Worm (Caenorhabditis elegans) whole organism, L2 larva: ENCODE results near the gene ift-43.

ENCODE experiments used
- C34F6.9 ChIP-seq: fragments of 150-350 bp; optimal IDR thresholded peaks from 2 replicates; lab custom pipeline; 2014; ENCODE audit warnings: missing biosample characterization, missing genetic modification characterization
- F13H6.1 ChIP-seq: sonication (generic microtip); optimal IDR thresholded peaks from 2 replicates; lab custom pipeline; 2016; ENCODE audit warnings: missing genetic modification characterization, missing compliant biosample characterization
- ZK546.5 ChIP-seq: sonication (generic microtip); optimal IDR thresholded peaks from 2 replicates; lab custom pipeline; 2017; ENCODE audit warnings: missing biosample characterization, missing genetic modification characterization
- aly-2 ChIP-seq: fragments of 150-350 bp; optimal IDR thresholded peaks from 2 replicates; lab custom pipeline; 2014; ENCODE audit warnings: missing biosample characterization, missing genetic modification characterization
- ama-1 ChIP-seq: fragments of 150-350 bp; optimal IDR thresholded peaks from 2 replicates; lab custom pipeline; 2018; ENCODE audit warnings: inconsistent platforms
- blmp-1 ChIP-seq: sonication (generic microtip); optimal IDR thresholded peaks from 2 replicates; lab custom pipeline; 2017; ENCODE audit warnings: missing genetic modification characterization, mild to moderate bottlenecking, missing compliant biosample characterization, antibody characterized with exemption, moderate library complexity; ENCODE audit not compliant: insufficient read depth
- ceh-16 ChIP-seq: fragments of 150-350 bp; optimal IDR thresholded peaks from 2 replicates; lab custom pipeline; 2014; ENCODE audit warnings: missing biosample characterization, missing genetic modification characterization
- crh-2 ChIP-seq: sonication (generic microtip); optimal IDR thresholded peaks from 2 replicates; lab custom pipeline; 2017; ENCODE audit warnings: missing biosample characterization, missing genetic modification characterization
- dmd-4 ChIP-seq: sonication (generic microtip); optimal IDR thresholded peaks from 2 replicates; lab custom pipeline; 2017; ENCODE audit warnings: missing biosample characterization, missing genetic modification characterization
- egl-27 ChIP-seq: sonication (generic microtip); optimal IDR thresholded peaks from 3 replicates; lab custom pipeline; 2017; ENCODE audit warnings: missing biosample characterization, missing genetic modification reagents, missing genetic modification characterization
- elt-1 ChIP-seq: fragments of 150-350 bp; optimal IDR thresholded peaks from 2 replicates; lab custom pipeline; 2014; ENCODE audit warnings: missing biosample characterization, missing genetic modification characterization
- elt-3 ChIP-seq: sonication (generic microtip); optimal IDR thresholded peaks from 2 replicates; lab custom pipeline; 2017; ENCODE audit warnings: missing biosample characterization, missing genetic modification characterization
- fos-1 ChIP-seq: fragments of 150-350 bp; optimal IDR thresholded peaks from 2 replicates; lab custom pipeline; 2014; ENCODE audit warnings: missing biosample characterization, missing genetic modification characterization
- gmeb-1 ChIP-seq: fragments of 150-350 bp; optimal IDR thresholded peaks from 2 replicates; lab custom pipeline; 2014; ENCODE audit warnings: missing biosample characterization, missing genetic modification characterization
- lin-11 ChIP-seq: fragments of 150-350 bp; sonication (generic microtip); optimal IDR thresholded peaks from 2 replicates; lab custom pipeline; 2014; ENCODE audit warnings: missing biosample characterization, missing genetic modification characterization, inconsistent platforms, mixed read lengths
- lin-13 ChIP-seq: fragments of 150-350 bp; optimal IDR thresholded peaks from 2 replicates; lab custom pipeline; 2014; ENCODE audit warnings: missing biosample characterization, missing genetic modification reagents, missing genetic modification characterization
- lsy-2 ChIP-seq, 2 experiments: fragments of 150-350 bp in 1 of 2; sonication (generic microtip) in 1 of 2; optimal IDR thresholded peaks; 2 replicates each; lab custom pipeline; 2014 to 2017; ENCODE audit warnings: missing biosample characterization in 2 of 2, missing genetic modification characterization in 2 of 2
- mab-5 ChIP-seq: fragments of 150-350 bp; optimal IDR thresholded peaks from 2 replicates; lab custom pipeline; 2014; ENCODE audit warnings: missing biosample characterization, missing genetic modification characterization
- mbf-1 ChIP-seq: sonication (generic microtip); optimal IDR thresholded peaks from 2 replicates; lab custom pipeline; 2017; ENCODE audit warnings: missing biosample characterization, missing genetic modification characterization
- mdl-1 ChIP-seq, 2 experiments: fragments of 150-350 bp in 1 of 2; sonication (generic microtip) in 1 of 2; optimal IDR thresholded peaks; 2 replicates each; lab custom pipeline; 2017; ENCODE audit warnings: missing biosample characterization in 2 of 2, missing genetic modification characterization in 2 of 2
- nhr-10 ChIP-seq: sonication (generic microtip); optimal IDR thresholded peaks from 2 replicates; lab custom pipeline; 2017; ENCODE audit warnings: missing biosample characterization, missing genetic modification characterization
- nhr-129 ChIP-seq: fragments of 150-350 bp; optimal IDR thresholded peaks from 2 replicates; lab custom pipeline; 2014; ENCODE audit warnings: missing biosample characterization, missing genetic modification characterization
- nhr-21 ChIP-seq: fragments of 150-350 bp; optimal IDR thresholded peaks from 2 replicates; lab custom pipeline; 2014; ENCODE audit warnings: missing biosample characterization, missing genetic modification characterization
- nhr-23 ChIP-seq: fragments of 150-350 bp; optimal IDR thresholded peaks from 2 replicates; lab custom pipeline; 2014; ENCODE audit warnings: missing biosample characterization, missing genetic modification reagents, missing genetic modification characterization
- nhr-237 ChIP-seq: fragments of 150-350 bp; optimal IDR thresholded peaks from 2 replicates; lab custom pipeline; 2014; ENCODE audit warnings: missing biosample characterization, missing genetic modification characterization
- nhr-25 ChIP-seq: fragments of 150-350 bp; sonication (generic microtip); optimal IDR thresholded peaks from 3 replicates; lab custom pipeline; 2014; ENCODE audit warnings: missing biosample characterization, missing genetic modification characterization
- nhr-6 ChIP-seq: fragments of 150-350 bp; optimal IDR thresholded peaks from 2 replicates; lab custom pipeline; 2014; ENCODE audit warnings: missing biosample characterization, missing genetic modification characterization
- nhr-77 ChIP-seq: fragments of 150-350 bp; optimal IDR thresholded peaks from 2 replicates; lab custom pipeline; 2014; ENCODE audit warnings: missing biosample characterization, missing genetic modification characterization
- peb-1 ChIP-seq: fragments of 150-350 bp; optimal IDR thresholded peaks from 2 replicates; lab custom pipeline; 2014; ENCODE audit warnings: missing biosample characterization, missing genetic modification characterization
- sem-4 ChIP-seq: fragments of 150-350 bp; optimal IDR thresholded peaks from 2 replicates; lab custom pipeline; 2014; ENCODE audit warnings: missing biosample characterization, missing genetic modification reagents, missing genetic modification characterization
- skn-1 ChIP-seq: sonication (generic microtip); optimal IDR thresholded peaks from 2 replicates; lab custom pipeline; 2017; ENCODE audit warnings: missing biosample characterization, missing genetic modification characterization
- sma-3 ChIP-seq: sonication (generic microtip); optimal IDR thresholded peaks from 2 replicates; lab custom pipeline; 2016; ENCODE audit warnings: missing genetic modification reagents, missing genetic modification characterization, missing compliant biosample characterization
- sma-9 ChIP-seq, 2 experiments: fragments of 150-350 bp in 1 of 2; sonication (generic microtip) in 1 of 2; optimal IDR thresholded peaks; 2 replicates each; lab custom pipeline; 2014 to 2016; ENCODE audit warnings: missing genetic modification characterization in 2 of 2, mild to moderate bottlenecking in 1 of 2, missing biosample characterization in 1 of 2, missing compliant biosample characterization in 1 of 2, missing genetic modification reagents in 1 of 2, moderate library complexity in 1 of 2
- snpc-4 ChIP-seq: fragments of 150-350 bp; optimal IDR thresholded peaks from 2 replicates; lab custom pipeline; 2014; ENCODE audit warnings: missing biosample characterization, missing genetic modification characterization
- unc-39 ChIP-seq: fragments of 150-350 bp; optimal IDR thresholded peaks from 2 replicates; lab custom pipeline; 2014; ENCODE audit warnings: missing biosample characterization, missing genetic modification characterization
- unc-55 ChIP-seq: fragments of 150-350 bp; sonication (generic microtip); optimal IDR thresholded peaks from 3 replicates; lab custom pipeline; 2014; ENCODE audit warnings: missing biosample characterization, missing genetic modification reagents, missing genetic modification characterization
- unc-62 ChIP-seq: fragments of 150-350 bp; optimal IDR thresholded peaks from 2 replicates; lab custom pipeline; 2014; ENCODE audit warnings: missing biosample characterization, missing genetic modification reagents, missing genetic modification characterization
- ztf-11 ChIP-seq: sonication (generic microtip); optimal IDR thresholded peaks from 2 replicates; lab custom pipeline; 2017; ENCODE audit warnings: missing biosample characterization, missing genetic modification characterization
- ztf-4 ChIP-seq: fragments of 150-350 bp; optimal IDR thresholded peaks from 2 replicates; lab custom pipeline; 2014; ENCODE audit warnings: missing biosample characterization, missing genetic modification characterization

The ift-43 gene

DNA sequence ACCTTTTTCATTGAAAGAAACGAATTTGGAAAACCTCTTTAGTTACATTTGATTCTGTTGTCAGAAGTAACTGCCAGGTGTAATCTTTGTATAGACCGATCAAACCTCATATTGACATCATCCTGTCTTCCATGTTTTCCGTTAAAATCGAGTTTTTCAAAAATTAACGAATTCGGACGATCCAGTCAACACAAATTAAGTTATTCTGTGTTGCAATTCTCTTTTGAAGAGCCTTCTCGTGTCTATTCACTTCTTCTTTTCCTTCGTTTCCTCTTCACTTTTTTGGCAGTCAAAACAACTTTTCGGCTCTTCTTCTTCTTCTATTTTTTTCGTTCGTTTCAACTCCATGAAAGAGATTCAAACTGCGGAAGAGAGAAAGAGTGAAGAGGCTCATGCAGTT is 47.6 kb upstream of the ift-43 start:
- TF ChIP-seq lsy-2 (tag; optimal IDR thresholded peaks at IDR 0.05; lab: Kevin White, UChicago): peak in 1 of 2 experiments; percentile 19
- no peak for TF ChIP-seq unc-62
- TF ChIP-seq elt-1 (tag; lab: Kevin White, UChicago): no peak
- peak; percentile 28 for TF ChIP-seq unc-55 (GFP tag; lab: Kevin White, UChicago)
- peak; percentile 28 for TF ChIP-seq C34F6.9
- no peak for TF ChIP-seq nhr-23
- TF ChIP-seq sem-4 (tag; lab: Kevin White, UChicago): peak; percentile 38
- TF ChIP-seq egl-27 (tag; lab: Kevin White, UChicago): no peak
- no peak for TF ChIP-seq elt-3 (tag; lab: Kevin White, UChicago)
- no peak for TF ChIP-seq dmd-4 (tag; lab: Kevin White, UChicago)
- no peak for TF ChIP-seq nhr-10
- TF ChIP-seq crh-2 (tag; lab: Kevin White, UChicago): no peak

DNA sequence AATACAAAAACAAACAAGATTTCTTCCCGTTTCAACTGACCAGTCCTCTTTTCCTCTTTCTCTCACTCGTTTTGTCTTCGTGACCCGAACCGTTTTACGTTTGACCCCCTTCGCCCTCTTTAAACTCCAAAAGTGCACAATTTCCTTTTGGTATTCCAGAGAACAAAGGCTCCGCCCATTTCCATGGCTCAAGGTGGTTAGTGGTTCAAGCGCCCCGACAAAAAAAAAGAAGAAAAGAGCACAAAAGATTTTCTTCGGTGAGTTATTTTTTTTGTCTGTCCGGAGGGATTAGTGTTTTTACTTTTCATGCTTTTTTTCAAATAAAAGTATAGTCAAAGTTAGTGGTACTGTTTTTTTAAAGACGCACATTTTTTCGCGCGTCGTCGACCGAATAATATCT is 46.9 kb upstream of the ift-43 start, which contains the start of gene osta-2:
Gene osta-2, plus strand, starts transcription at position 160 of the 400 bp plus-strand sequence.
- TF ChIP-seq ztf-11 (tag; lab: Kevin White, UChicago): no peak
- no peak for TF ChIP-seq lin-11 (tag; lab: Kevin White, UChicago)
- TF ChIP-seq nhr-10: no peak
- no peak for TF ChIP-seq sem-4 (tag; lab: Kevin White, UChicago)
- no peak for TF ChIP-seq skn-1 (tag; lab: Kevin White, UChicago)
- no peak for TF ChIP-seq ama-1 (lab: Kevin White, UChicago)
- no peak for TF ChIP-seq nhr-77 (tag; lab: Kevin White, UChicago)
- TF ChIP-seq lin-13: no peak
- TF ChIP-seq sma-3: no peak
- no peak for TF ChIP-seq blmp-1
- TF ChIP-seq ceh-16 (tag; lab: Kevin White, UChicago): no peak
- TF ChIP-seq peb-1 (tag; lab: Kevin White, UChicago): no peak
- TF ChIP-seq ztf-4 (tag; lab: Kevin White, UChicago): no peak
- no peak for TF ChIP-seq fos-1
- no peak for TF ChIP-seq nhr-6 (tag; lab: Kevin White, UChicago)
- no peak for TF ChIP-seq ZK546.5 (tag; lab: Kevin White, UChicago)
- no peak for TF ChIP-seq nhr-237 (tag; lab: Kevin White, UChicago)
- TF ChIP-seq unc-55 (GFP tag; lab: Kevin White, UChicago): no peak
- TF ChIP-seq unc-62: no peak
- no peak for TF ChIP-seq F13H6.1 (tag; lab: Kevin White, UChicago)

- TF ChIP-seq sem-4 (tag; lab: Kevin White, UChicago) (peak; percentile 34), lin-11 (tag; lab: Kevin White, UChicago) (no peak)
Measured at ce11 chrII:5704479-5704878, 43.9 kb upstream of the ift-43 start.

DNA sequence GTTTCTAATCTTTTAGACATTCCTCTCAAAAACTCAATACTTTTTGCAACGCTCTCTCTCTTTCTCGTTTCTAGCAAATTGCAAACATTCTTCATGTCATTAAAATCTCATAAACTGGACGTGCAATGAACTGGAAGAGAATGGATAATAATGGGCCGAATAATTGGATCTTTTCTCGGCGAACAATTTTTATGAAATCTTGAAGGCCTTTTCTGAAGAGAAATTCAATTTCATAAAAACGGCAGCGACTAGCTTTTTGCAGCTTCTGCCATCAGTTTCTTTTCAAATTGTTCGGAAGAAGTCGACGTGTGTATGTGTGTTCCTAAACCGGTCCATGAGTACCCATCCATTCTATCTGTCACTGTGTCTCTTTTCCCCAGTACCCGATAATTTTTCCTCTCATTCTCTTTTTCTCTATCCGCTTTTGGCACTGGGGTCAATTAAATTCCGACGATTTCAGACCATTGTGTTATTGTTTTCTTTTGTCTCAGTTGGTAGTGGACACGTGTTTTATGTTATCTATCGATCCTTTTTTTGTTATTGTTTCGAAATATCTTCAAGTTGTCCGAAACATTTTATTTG is 42.1 kb upstream of the ift-43 start:
- TF ChIP-seq nhr-25 (tag; lab: Kevin White, UChicago) (peak; percentile 39), F13H6.1 (tag; lab: Kevin White, UChicago) (no peak)

DNA sequence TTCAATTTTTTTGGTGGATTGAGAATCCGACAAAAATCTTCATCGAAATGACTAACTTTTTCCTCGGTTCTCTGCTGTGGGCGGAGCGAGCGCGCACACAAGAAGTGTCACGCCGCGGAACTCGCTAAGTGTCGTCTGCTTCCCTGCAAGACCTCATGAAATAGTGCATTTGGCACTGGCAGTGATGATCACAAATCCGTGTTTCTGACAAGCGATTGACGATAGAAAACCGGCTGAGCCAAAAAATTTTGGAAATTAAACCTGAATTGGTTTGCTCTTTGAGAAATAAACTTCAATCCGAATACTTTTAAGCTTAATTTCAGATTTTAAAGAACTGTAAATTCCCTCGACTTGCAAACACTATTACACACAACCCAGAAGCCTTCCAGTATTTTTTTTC is 40.9 kb upstream of the ift-43 start:
- TF ChIP-seq lin-13 (peak; percentile 42), lsy-2 (tag; optimal IDR thresholded peaks at IDR 0.05; lab: Kevin White, UChicago) (peak; percentile 57 to 72), nhr-21 (tag; lab: Kevin White, UChicago) (peak; percentile 82), blmp-1 (no peak), nhr-129 (tag; lab: Kevin White, UChicago) (peak; percentile 70), mdl-1 (tag; optimal IDR thresholded peaks at IDR 0.05; lab: Kevin White, UChicago) (peak; percentile 66 to 77), skn-1 (tag; lab: Kevin White, UChicago) (no peak), crh-2 (tag; lab: Kevin White, UChicago) (peak; percentile 77), sma-9 (GFP tag; optimal IDR thresholded peaks at IDR 0.05; lab: Kevin White, UChicago) (peak; percentile 88), sma-9 (tag; optimal IDR thresholded peaks at IDR 0.05; lab: Kevin White, UChicago) (no peak), ztf-4 (tag; lab: Kevin White, UChicago) (no peak), C34F6.9 (peak; percentile 42), F13H6.1 (tag; lab: Kevin White, UChicago) (peak; percentile 60), snpc-4 (tag; lab: Kevin White, UChicago) (peak; percentile 98), fos-1 (peak; percentile 74), nhr-25 (tag; lab: Kevin White, UChicago) (peak; percentile 34), unc-62 (no peak), egl-27 (tag; lab: Kevin White, UChicago) (peak; percentile 5), mbf-1 (no peak), ama-1 (lab: Kevin White, UChicago) (peak; percentile 91), gmeb-1 (tag; lab: Kevin White, UChicago) (peak; percentile 69), unc-39 (tag; lab: Kevin White, UChicago) (no peak), sma-3 (peak; percentile 81), mab-5 (tag; lab: Kevin White, UChicago) (peak; percentile 44), aly-2 (tag; lab: Kevin White, UChicago) (no peak)
